Fruit fly (Drosophila melanogaster): ENCODE measurements around the gene CG7214.

- TF ChIP-seq CG5204 (GFP tag; optimal IDR thresholded peaks at IDR 0.05) (no peak), CG7101 (tag; optimal IDR thresholded peaks at IDR 0.05) (no peak), kay (GFP tag; ENCODE audit: borderline replicate concordance) (no peak)
Measured at dm6 chr2L:7741437-7741836, 3.2 kb downstream of the CG7214 start, which contains the start of gene Acp1.

All from whole organism, adult.